Fruit fly (Drosophila melanogaster): ENCODE data around the gene SmE.

The SmE gene

DNA sequence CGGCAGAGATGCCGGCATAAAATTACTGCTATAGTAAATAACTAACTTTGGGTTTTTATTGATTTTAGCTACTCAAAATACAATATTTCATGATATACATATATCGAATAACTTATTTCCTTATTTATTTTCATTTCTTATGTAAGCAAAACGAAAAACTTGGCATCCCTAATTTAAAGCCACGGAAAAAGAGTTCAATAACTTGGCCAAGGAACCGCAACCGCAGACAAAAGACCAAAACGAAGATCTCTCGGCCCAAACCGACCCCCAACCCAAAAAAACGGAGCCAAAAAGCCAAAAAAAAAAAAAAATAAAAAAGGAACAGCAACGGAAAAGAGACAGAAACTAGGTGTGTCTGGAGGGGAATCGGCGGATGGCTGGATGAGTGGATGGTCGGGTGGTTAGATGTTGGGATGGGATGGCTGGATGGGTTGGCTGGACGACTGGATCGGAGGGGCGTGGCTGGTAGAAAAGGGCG, 24.1 kb upstream of the SmE start (continued):
- TF ChIP-seq dsx (GFP tag; optimal IDR thresholded peaks at IDR 0.05; ENCODE audit: poor library complexity, severe bottlenecking): peak; percentile 75
- peak; percentile 25 for TF ChIP-seq CG10669 (GFP tag; optimal IDR thresholded peaks at IDR 0.05)
- TF ChIP-seq Sox102F (GFP tag; optimal IDR thresholded peaks at IDR 0.05): peak; percentile 73
- peak; percentile 25 for TF ChIP-seq Sox14 (GFP tag; optimal IDR thresholded peaks at IDR 0.05)
- no peak for TF ChIP-seq Sox15 (GFP tag; optimal IDR thresholded peaks at IDR 0.05)
- peak; percentile 53 for TF ChIP-seq lz (GFP tag; optimal IDR thresholded peaks at IDR 0.05)
- TF ChIP-seq Hr39 (GFP tag; optimal IDR thresholded peaks at IDR 0.05): peak; percentile 26
- TF ChIP-seq CG9139 (GFP tag; optimal IDR thresholded peaks at IDR 0.05): peak; percentile 1
- peak; percentile 48 for TF ChIP-seq cyc (GFP tag; optimal IDR thresholded peaks at IDR 0.05)
- TF ChIP-seq svp (GFP tag): peak; percentile 89
- peak; percentile 59 for TF ChIP-seq spab (GFP tag; optimal IDR thresholded peaks at IDR 0.05)
- TF ChIP-seq CG31627 (GFP tag; optimal IDR thresholded peaks at IDR 0.05): peak; percentile 33
- TF ChIP-seq salr (GFP tag; optimal IDR thresholded peaks at IDR 0.05): no peak
- TF ChIP-seq CG6808 (GFP tag; optimal IDR thresholded peaks at IDR 0.05): peak; percentile 52
- no peak for TF ChIP-seq fd59A (GFP tag; optimal IDR thresholded peaks at IDR 0.05)
- TF ChIP-seq Ets96B (tag; optimal IDR thresholded peaks at IDR 0.05): peak; percentile 57
- no peak for TF ChIP-seq eg (GFP tag; IDR thresholded peaks at IDR 0.05)
- TF ChIP-seq CG4318 (GFP tag; optimal IDR thresholded peaks at IDR 0.05): no peak
- peak; percentile 3 for TF ChIP-seq net (GFP tag; optimal IDR thresholded peaks at IDR 0.05)
- no peak for TF ChIP-seq CG11762 (GFP tag; optimal IDR thresholded peaks at IDR 0.05; ENCODE audit: insufficient read depth)
- TF ChIP-seq fkh (GFP tag; optimal IDR thresholded peaks at IDR 0.05): no peak
- TF ChIP-seq Hr38 (GFP tag; optimal IDR thresholded peaks at IDR 0.05): no peak
- TF ChIP-seq CG3919 (GFP tag; optimal IDR thresholded peaks at IDR 0.05): peak; percentile 40

- TF ChIP-seq CG11902 (GFP tag; optimal IDR thresholded peaks at IDR 0.05): no peak
- TF ChIP-seq Ets96B (tag; optimal IDR thresholded peaks at IDR 0.05): no peak
- TF ChIP-seq dsx (GFP tag; optimal IDR thresholded peaks at IDR 0.05; ENCODE audit: poor library complexity, severe bottlenecking): peak; percentile 86
- TF ChIP-seq CG11294 (GFP tag; IDR thresholded peaks at IDR 0.05): no peak
- no peak for TF ChIP-seq fd59A (GFP tag; optimal IDR thresholded peaks at IDR 0.05)
- no peak for TF ChIP-seq CG10631 (GFP tag; optimal IDR thresholded peaks at IDR 0.05)
- 0 out of 3 replicates have a peak, but pooled peaks have one; percentile 10 for TF ChIP-seq CG6163 (GFP tag; IDR thresholded peaks at IDR 0.05)
These were observed 16.6 kb upstream of the SmE start for dm6 chr2L:7901833-7902232.

DNA sequence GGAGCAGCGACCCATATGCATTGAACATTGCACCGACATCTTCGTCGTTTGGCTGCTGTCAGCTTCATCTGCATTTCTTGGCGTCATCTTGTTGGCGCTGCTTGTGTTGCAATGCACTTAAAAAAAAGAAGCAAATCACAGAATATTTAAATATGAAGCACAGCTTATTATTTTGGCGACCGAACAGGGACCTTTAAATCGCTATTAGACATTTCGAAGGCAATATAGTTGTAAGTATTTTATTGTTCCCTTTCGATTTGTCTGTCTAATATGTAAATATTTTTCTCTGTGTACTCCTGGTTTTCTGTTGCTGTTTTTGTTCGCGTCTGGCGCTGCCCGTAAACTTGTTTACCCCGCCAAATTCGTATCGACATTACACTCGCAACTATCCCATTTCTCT, 14.7 kb upstream of the SmE start:
- TF ChIP-seq net (GFP tag; optimal IDR thresholded peaks at IDR 0.05) (peak; percentile 94), CG15336 (GFP tag; IDR thresholded peaks at IDR 0.05) (peak; percentile 97), fkh (GFP tag; optimal IDR thresholded peaks at IDR 0.05) (no peak), CG31627 (GFP tag; optimal IDR thresholded peaks at IDR 0.05) (peak; percentile 84), CG7368 (GFP tag; optimal IDR thresholded peaks at IDR 0.05) (peak; percentile 96), CG3032 (tag; optimal IDR thresholded peaks at IDR 0.05) (peak; percentile 97), spab (GFP tag; optimal IDR thresholded peaks at IDR 0.05) (peak; percentile 97), CG9139 (GFP tag; optimal IDR thresholded peaks at IDR 0.05) (peak; percentile 91), CG11762 (GFP tag; optimal IDR thresholded peaks at IDR 0.05; ENCODE audit: insufficient read depth) (peak; percentile 91), CG34406 (GFP tag; optimal IDR thresholded peaks at IDR 0.05) (peak; percentile 92), CG6854 (GFP tag; optimal IDR thresholded peaks at IDR 0.05) (peak; percentile 89), CG6808 (GFP tag; optimal IDR thresholded peaks at IDR 0.05) (peak; percentile 97), CG11902 (GFP tag; optimal IDR thresholded peaks at IDR 0.05) (peak; percentile 90), Smox (GFP tag; optimal IDR thresholded peaks at IDR 0.05) (peak; percentile 82), Lpt (GFP tag; optimal IDR thresholded peaks at IDR 0.05) (peak; percentile 95), Eip93F (GFP tag; optimal IDR thresholded peaks at IDR 0.05) (no peak), CG6276 (GFP tag; optimal IDR thresholded peaks at IDR 0.05) (peak; percentile 96), Hr4 (GFP tag; optimal IDR thresholded peaks at IDR 0.05) (peak; percentile 99), CG10631 (GFP tag; optimal IDR thresholded peaks at IDR 0.05) (peak; percentile 95), lz (GFP tag; optimal IDR thresholded peaks at IDR 0.05) (peak; percentile 88), CG8319 (GFP tag; optimal IDR thresholded peaks at IDR 0.05) (peak; percentile 89), OdsH (GFP tag; optimal IDR thresholded peaks at IDR 0.05) (peak; percentile 94), CG1621 (tag; optimal IDR thresholded peaks at IDR 0.05) (peak; percentile 96), Sox102F (GFP tag; optimal IDR thresholded peaks at IDR 0.05) (peak; percentile 86), acj6 (GFP tag; optimal IDR thresholded peaks at IDR 0.05) (peak; percentile 93), CG8119 (GFP tag; IDR thresholded peaks at IDR 0.05) (peak; percentile 97), CG6163 (GFP tag; IDR thresholded peaks at IDR 0.05) (peak; percentile 98), Met (GFP tag; optimal IDR thresholded peaks at IDR 0.05) (peak; percentile 88), dsx (GFP tag; optimal IDR thresholded peaks at IDR 0.05; ENCODE audit: poor library complexity, severe bottlenecking) (peak; percentile 97), Eip78C (GFP tag) (peak; percentile 99), Ets96B (tag; optimal IDR thresholded peaks at IDR 0.05) (peak; percentile 97), CG11294 (GFP tag; IDR thresholded peaks at IDR 0.05) (peak; percentile 83), esn (GFP tag; optimal IDR thresholded peaks at IDR 0.05) (peak; percentile 91)
